Worm (Caenorhabditis elegans) whole organism, L3 larva: Measurements from ENCODE around the gene Y43F8B.22.

Experiments
- R02D3.7 ChIP-seq: fragments of 150-350 bp; optimal IDR thresholded peaks from 2 replicates; lab custom pipeline; 2014; ENCODE audit warnings: missing biosample characterization, missing genetic modification characterization
- aly-2 ChIP-seq: fragments of 150-350 bp; optimal IDR thresholded peaks from 2 replicates; lab custom pipeline; 2014; ENCODE audit warnings: missing biosample characterization, missing genetic modification characterization
- ama-1 ChIP-seq: fragments of 150-350 bp; optimal IDR thresholded peaks from 2 replicates; lab custom pipeline; 2018
- ceh-28 ChIP-seq: fragments of 150-350 bp; optimal IDR thresholded peaks from 2 replicates; lab custom pipeline; 2014; ENCODE audit warnings: missing biosample characterization, missing genetic modification reagents, missing genetic modification characterization
- ceh-82 ChIP-seq: fragments of 150-350 bp; optimal IDR thresholded peaks from 2 replicates; lab custom pipeline; 2014; ENCODE audit warnings: missing biosample characterization, missing genetic modification characterization
- ceh-9 ChIP-seq: sonication (generic microtip); optimal IDR thresholded peaks from 2 replicates; lab custom pipeline; 2018; ENCODE audit warnings: missing biosample characterization, missing genetic modification characterization
- daf-12 ChIP-seq: fragments of 150-350 bp; optimal IDR thresholded peaks from 2 replicates; lab custom pipeline; 2014; ENCODE audit warnings: missing biosample characterization, missing genetic modification reagents, missing genetic modification characterization
- egl-27 ChIP-seq: sonication (generic microtip); optimal IDR thresholded peaks from 4 replicates; lab custom pipeline; 2017; ENCODE audit warnings: missing biosample characterization, missing genetic modification reagents, missing genetic modification characterization
- egl-5 ChIP-seq: fragments of 150-350 bp; optimal IDR thresholded peaks from 2 replicates; lab custom pipeline; 2017; ENCODE audit warnings: missing biosample characterization, missing genetic modification reagents, missing genetic modification characterization, inconsistent platforms
- elt-1 ChIP-seq: fragments of 150-350 bp; optimal IDR thresholded peaks from 2 replicates; lab custom pipeline; 2014; ENCODE audit warnings: missing biosample characterization, missing genetic modification characterization
- elt-2 ChIP-seq: sonication (generic microtip); optimal IDR thresholded peaks from 2 replicates; lab custom pipeline; 2016; ENCODE audit warnings: missing genetic modification reagents, mild to moderate bottlenecking, missing genetic modification characterization, missing compliant biosample characterization
- elt-3 ChIP-seq, 3 experiments: fragments of 150-350 bp in 1 of 3; sonication (generic microtip) in 2 of 3; optimal IDR thresholded peaks; 2 replicates in 2 of 3; 4 replicates in 1 of 3; lab custom pipeline; 2014 to 2017; ENCODE audit warnings: missing biosample characterization in 3 of 3, missing genetic modification characterization in 3 of 3
- fkh-10 ChIP-seq: sonication (generic microtip); optimal IDR thresholded peaks from 2 replicates; lab custom pipeline; 2017; ENCODE audit warnings: missing biosample characterization, missing genetic modification reagents, missing genetic modification characterization
- fkh-2 ChIP-seq: fragments of 150-350 bp; optimal IDR thresholded peaks from 2 replicates; lab custom pipeline; 2014; ENCODE audit warnings: missing biosample characterization, missing genetic modification reagents, missing genetic modification characterization
- fos-1 ChIP-seq: fragments of 150-350 bp; optimal IDR thresholded peaks from 2 replicates; lab custom pipeline; 2014; ENCODE audit warnings: missing biosample characterization, missing genetic modification characterization
- jun-1 ChIP-seq: fragments of 150-350 bp; optimal IDR thresholded peaks from 2 replicates; lab custom pipeline; 2014; ENCODE audit warnings: missing biosample characterization, missing genetic modification reagents, missing genetic modification characterization
- lin-15B ChIP-seq: fragments of 150-350 bp; optimal IDR thresholded peaks from 2 replicates; lab custom pipeline; 2014; ENCODE audit warnings: missing biosample characterization, missing genetic modification characterization
- lin-39 ChIP-seq: fragments of 150-350 bp; optimal IDR thresholded peaks from 2 replicates; lab custom pipeline; 2018; ENCODE audit warnings: missing biosample characterization, missing genetic modification reagents, missing genetic modification characterization
- lsy-12 ChIP-seq: sonication (generic microtip); optimal IDR thresholded peaks from 2 replicates; lab custom pipeline; 2016; ENCODE audit warnings: mild to moderate bottlenecking, missing genetic modification characterization, missing compliant biosample characterization
- mml-1 ChIP-seq: fragments of 150-350 bp; sonication (generic microtip); optimal IDR thresholded peaks from 3 replicates; lab custom pipeline; 2014; ENCODE audit warnings: missing biosample characterization, missing genetic modification characterization
- nfya-1 ChIP-seq: sonication (generic microtip); optimal IDR thresholded peaks from 2 replicates; lab custom pipeline; 2017; ENCODE audit warnings: missing genetic modification characterization, mild to moderate bottlenecking, missing compliant biosample characterization, antibody characterized with exemption, moderate library complexity; ENCODE audit not compliant: insufficient read depth
- nhr-12 ChIP-seq: fragments of 150-350 bp; optimal IDR thresholded peaks from 2 replicates; lab custom pipeline; 2014; ENCODE audit warnings: missing biosample characterization, missing genetic modification characterization
- nhr-23 ChIP-seq: fragments of 150-350 bp; optimal IDR thresholded peaks from 2 replicates; lab custom pipeline; 2014; ENCODE audit warnings: missing biosample characterization, missing genetic modification reagents, missing genetic modification characterization
- nhr-237 ChIP-seq: fragments of 150-350 bp; optimal IDR thresholded peaks from 2 replicates; lab custom pipeline; 2014; ENCODE audit warnings: missing biosample characterization, missing genetic modification characterization
- nhr-25 ChIP-seq: sonication (generic microtip); optimal IDR thresholded peaks from 2 replicates; lab custom pipeline; 2017; ENCODE audit warnings: missing biosample characterization, missing genetic modification characterization
- nhr-43 ChIP-seq: sonication (generic microtip); optimal IDR thresholded peaks from 2 replicates; lab custom pipeline; 2016; ENCODE audit warnings: mild to moderate bottlenecking, missing genetic modification characterization, missing compliant biosample characterization; ENCODE audit not compliant: poor library complexity, severe bottlenecking
- nhr-67 ChIP-seq: fragments of 150-350 bp; optimal IDR thresholded peaks from 2 replicates; lab custom pipeline; 2014; ENCODE audit warnings: missing biosample characterization, missing genetic modification characterization
- nhr-76 ChIP-seq: fragments of 150-350 bp; sonication (generic microtip); optimal IDR thresholded peaks from 5 replicates; lab custom pipeline; 2014; ENCODE audit warnings: missing biosample characterization, missing genetic modification characterization
- nhr-77 ChIP-seq: fragments of 150-350 bp; optimal IDR thresholded peaks from 2 replicates; lab custom pipeline; 2014; ENCODE audit warnings: missing biosample characterization, missing genetic modification characterization
- pha-4 ChIP-seq: fragments of 150-350 bp; optimal IDR thresholded peaks from 2 replicates; lab custom pipeline; 2014; ENCODE audit warnings: missing biosample characterization, missing genetic modification reagents, missing genetic modification characterization
- pqm-1 ChIP-seq: fragments of 150-350 bp; optimal IDR thresholded peaks from 2 replicates; lab custom pipeline; 2017; ENCODE audit warnings: missing biosample characterization, missing genetic modification characterization, inconsistent platforms
- sea-2 ChIP-seq: fragments of 150-350 bp; sonication (generic microtip); optimal IDR thresholded peaks from 4 replicates; lab custom pipeline; 2014; ENCODE audit warnings: missing biosample characterization, missing genetic modification reagents, missing genetic modification characterization
- skn-1 ChIP-seq: fragments of 150-350 bp; optimal IDR thresholded peaks from 2 replicates; lab custom pipeline; 2014; ENCODE audit warnings: missing biosample characterization, missing genetic modification characterization
- unc-39 ChIP-seq: sonication (generic microtip); optimal IDR thresholded peaks from 4 replicates; lab custom pipeline; 2017; ENCODE audit warnings: missing biosample characterization, missing genetic modification characterization
- unc-62 ChIP-seq: fragments of 150-350 bp; sonication (generic microtip); optimal IDR thresholded peaks from 4 replicates; lab custom pipeline; 2014; ENCODE audit warnings: missing biosample characterization, missing genetic modification reagents, missing genetic modification characterization
- zag-1 ChIP-seq: fragments of 150-350 bp; optimal IDR thresholded peaks from 2 replicates; lab custom pipeline; 2014; ENCODE audit warnings: missing biosample characterization, missing genetic modification characterization
- ztf-4 ChIP-seq: fragments of 150-350 bp; optimal IDR thresholded peaks from 2 replicates; lab custom pipeline; 2014; ENCODE audit warnings: missing biosample characterization, missing genetic modification characterization

The Y43F8B.22 gene

DNA sequence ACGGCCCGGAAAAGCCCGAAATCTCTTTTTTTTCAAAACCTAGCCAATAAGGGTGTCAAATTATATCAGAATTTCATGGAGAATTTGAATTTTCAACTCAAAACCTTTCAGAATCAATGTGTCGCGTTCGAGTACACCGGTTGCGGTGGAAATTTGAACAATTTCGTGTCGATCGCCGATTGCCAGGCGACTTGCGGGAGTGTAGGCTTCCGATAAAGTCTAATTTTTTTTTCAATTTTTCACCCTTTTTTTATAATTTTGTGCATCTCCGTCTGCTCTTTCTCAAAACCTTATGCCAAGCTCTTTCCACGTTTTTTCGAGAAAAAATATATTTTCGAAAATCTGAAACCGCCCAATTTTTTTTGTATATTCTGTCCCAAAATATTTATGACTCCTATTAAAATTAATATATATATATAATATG lies 36.9 kb downstream of the Y43F8B.22 start (continued):
- TF ChIP-seq elt-1 = no peak
- peak; percentile 23 for TF ChIP-seq nhr-23 (tag; lab: Kevin White, UChicago)
- TF ChIP-seq mml-1 (tag; lab: Kevin White, UChicago) = no peak
- TF ChIP-seq nhr-76 = no peak
- TF ChIP-seq ceh-82 = no peak
- no peak for TF ChIP-seq jun-1 (tag; lab: Kevin White, UChicago)
- TF ChIP-seq daf-12 = no peak
- TF ChIP-seq fkh-10 (GFP tag; lab: Kevin White, UChicago) = no peak

DNA sequence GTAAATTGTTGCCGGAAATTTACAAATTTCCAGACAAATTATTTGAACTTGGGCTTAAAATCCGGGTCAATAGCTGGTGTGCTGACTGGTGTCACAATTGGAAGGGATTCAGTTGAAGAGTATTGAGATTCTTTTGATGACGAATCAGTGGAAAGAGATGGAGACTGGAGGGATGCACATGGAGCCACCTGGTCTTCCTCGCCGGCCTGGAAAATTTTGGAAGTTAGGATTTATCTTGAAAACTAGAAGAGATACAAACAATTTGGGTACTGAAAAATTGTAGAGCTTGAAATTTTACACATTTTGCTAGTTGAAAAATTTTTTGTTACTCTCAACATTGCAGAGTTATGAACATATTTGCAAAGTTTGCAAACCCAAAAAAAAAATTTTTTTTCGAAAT lies 37.5 kb downstream of the Y43F8B.22 start:
- peak; percentile 97 for TF ChIP-seq ama-1 (lab: Kevin White, UChicago)
- no peak for TF ChIP-seq zag-1 (tag; lab: Kevin White, UChicago)
- TF ChIP-seq nhr-43 (tag; lab: Kevin White, UChicago) = peak; percentile 54
- TF ChIP-seq pha-4 (tag; lab: Kevin White, UChicago) = no peak
- TF ChIP-seq nfya-1 = peak; percentile 73
- TF ChIP-seq nhr-67 (tag; lab: Kevin White, UChicago) = no peak
- no peak for TF ChIP-seq elt-3 (tag; optimal IDR thresholded peaks at IDR 0.05; lab: Kevin White, UChicago)
- TF ChIP-seq nhr-25 (tag; lab: Kevin White, UChicago) = peak; percentile 94
- no peak for TF ChIP-seq R02D3.7
- no peak for TF ChIP-seq pqm-1 (tag; lab: Kevin White, UChicago)
- TF ChIP-seq ceh-28 (tag; lab: Kevin White, UChicago) = no peak
- TF ChIP-seq ceh-9 = no peak
- peak; percentile 73 for TF ChIP-seq ztf-4

ce11 chrV:19520597-19521322 lies 38.1 kb downstream of the Y43F8B.22 start:
- peak; percentile 94 for TF ChIP-seq ama-1 (lab: Kevin White, UChicago)
- TF ChIP-seq ceh-28 (tag; lab: Kevin White, UChicago) = no peak
- TF ChIP-seq nhr-25 (tag; lab: Kevin White, UChicago) = peak; percentile 84

ce11 chrV:19521351-19522278 lies 39.0 kb downstream of the Y43F8B.22 start:
- TF ChIP-seq lin-39 (tag; lab: Kevin White, UChicago) (peak; percentile 51), nhr-43 (tag; lab: Kevin White, UChicago) (peak; percentile 45), nhr-77 (tag; lab: Kevin White, UChicago) (no peak), aly-2 (no peak), nhr-25 (tag; lab: Kevin White, UChicago) (peak; percentile 23), ceh-9 (no peak), elt-2 (tag; lab: Kevin White, UChicago) (peak; percentile 17), pha-4 (tag; lab: Kevin White, UChicago) (no peak), ama-1 (lab: Kevin White, UChicago) (peak; percentile 59), nfya-1 (peak; percentile 59)

- peak; percentile 58 for TF ChIP-seq egl-27
- TF ChIP-seq nhr-12 (tag; lab: Kevin White, UChicago) = no peak
- TF ChIP-seq nhr-43 (tag; lab: Kevin White, UChicago) = peak; percentile 83
- TF ChIP-seq daf-12 = no peak
- peak; percentile 95 for TF ChIP-seq nhr-23 (tag; lab: Kevin White, UChicago)
- TF ChIP-seq nhr-76 = no peak
- no peak for TF ChIP-seq unc-39 (tag; lab: Kevin White, UChicago)
- no peak for TF ChIP-seq nhr-237 (tag; lab: Kevin White, UChicago)
- peak; percentile 93 for TF ChIP-seq lsy-12 (tag; lab: Kevin White, UChicago)
- TF ChIP-seq sea-2 (GFP tag; lab: Kevin White, UChicago) = peak; percentile 27
- peak; percentile 86 for TF ChIP-seq lin-39 (tag; lab: Kevin White, UChicago)
- no peak for TF ChIP-seq aly-2
- TF ChIP-seq nhr-67 (tag; lab: Kevin White, UChicago) = no peak
- peak; percentile 79 for TF ChIP-seq egl-5
- peak in 1 of 3 experiments; percentile 87 for TF ChIP-seq elt-3 (tag; optimal IDR thresholded peaks at IDR 0.05; lab: Kevin White, UChicago)
- peak; percentile 7 for TF ChIP-seq fkh-10 (GFP tag; lab: Kevin White, UChicago)
- TF ChIP-seq mml-1 (tag; lab: Kevin White, UChicago) = peak; percentile 54
- TF ChIP-seq elt-2 (tag; lab: Kevin White, UChicago) = peak; percentile 79
- TF ChIP-seq ceh-9 = no peak
- TF ChIP-seq lin-15B (tag; lab: Kevin White, UChicago) = peak; percentile 41
- no peak for TF ChIP-seq fkh-2
- TF ChIP-seq skn-1 (tag; lab: Kevin White, UChicago) = peak; percentile 70
- TF ChIP-seq ceh-28 (tag; lab: Kevin White, UChicago) = peak; percentile 84
- peak; percentile 91 for TF ChIP-seq nfya-1
- TF ChIP-seq R02D3.7 = peak; percentile 73
- peak; percentile 86 for TF ChIP-seq unc-62 (GFP tag; lab: Kevin White, UChicago)
- TF ChIP-seq pha-4 (tag; lab: Kevin White, UChicago) = peak; percentile 49
- peak; percentile 26 for TF ChIP-seq fos-1
- peak; percentile 96 for TF ChIP-seq ama-1 (lab: Kevin White, UChicago)
These were observed 40.0 kb downstream of the Y43F8B.22 start for ce11 chrV:19522551-19523137.
